Fruit fly (Drosophila melanogaster) whole organism, adult: ENCODE data around the gene Nep1.

Source experiments
- CG12768 ChIP-seq: fragments of 200-800 bp; sonication (Bioruptor generic); optimal IDR thresholded peaks from 2 replicates; lab custom pipeline; 2017; ENCODE audit warnings: missing biosample characterization, missing genetic modification characterization, mild to moderate bottlenecking, moderate library complexity, missing genetic modification reagents
- CG1620 ChIP-seq: fragments of 200-800 bp; sonication (Bioruptor generic); optimal IDR thresholded peaks from 2 replicates; lab custom pipeline; 2016; ENCODE audit warnings: missing biosample characterization, missing genetic modification characterization
- CG33017 ChIP-seq: fragments of 200-800 bp; sonication (Bioruptor generic); optimal IDR thresholded peaks from 2 replicates; lab custom pipeline; 2018; ENCODE audit warnings: missing biosample characterization, mild to moderate bottlenecking, missing genetic modification characterization, moderate library complexity
- CG5204 ChIP-seq: fragments of 200-800 bp; sonication (Bioruptor generic); optimal IDR thresholded peaks from 2 replicates; lab custom pipeline; 2016; ENCODE audit warnings: missing biosample characterization, missing genetic modification characterization
- CG7045 ChIP-seq: fragments of 200-800 bp; sonication (Bioruptor generic); optimal IDR thresholded peaks from 2 replicates; lab custom pipeline; 2017; ENCODE audit warnings: missing biosample characterization, mild to moderate bottlenecking, missing genetic modification characterization
- CG7101 ChIP-seq: fragments of 200-800 bp; sonication (Bioruptor generic); optimal IDR thresholded peaks from 2 replicates; lab custom pipeline; 2018; ENCODE audit warnings: missing biosample characterization, mild to moderate bottlenecking, missing genetic modification characterization, moderate library complexity
- Crg-1 ChIP-seq: fragments of 200-800 bp; sonication (Bioruptor generic); optimal IDR thresholded peaks from 2 replicates; lab custom pipeline; 2016; ENCODE audit warnings: missing biosample characterization, missing genetic modification characterization
- Hr96 ChIP-seq: fragments of 200-800 bp; sonication (Bioruptor generic); optimal IDR thresholded peaks from 2 replicates; lab custom pipeline; 2016; ENCODE audit warnings: missing biosample characterization, missing genetic modification characterization
- Mnt ChIP-seq: fragments of 200-800 bp; sonication (Bioruptor generic); optimal IDR thresholded peaks from 2 replicates; lab custom pipeline; 2016; ENCODE audit warnings: missing biosample characterization, mild to moderate bottlenecking, missing genetic modification characterization
- bab1 ChIP-seq: fragments of 200-800 bp; sonication (Bioruptor generic); optimal IDR thresholded peaks from 3 replicates; lab custom pipeline; 2019; ENCODE audit warnings: missing biosample characterization, mild to moderate bottlenecking, missing genetic modification characterization, moderate library complexity
- cic ChIP-seq: fragments of 200-800 bp; sonication (Bioruptor generic); optimal IDR thresholded peaks from 2 replicates; lab custom pipeline; 2017; ENCODE audit warnings: missing biosample characterization, mild to moderate bottlenecking, missing genetic modification characterization, moderate library complexity
- cnc ChIP-seq, 2 experiments: fragments of >200 bp; optimal IDR thresholded peaks; 2 replicates each; lab custom pipeline; 2017
- ovo ChIP-seq: fragments of 200-800 bp; sonication (Bioruptor generic); optimal IDR thresholded peaks from 2 replicates; lab custom pipeline; 2016; ENCODE audit warnings: missing biosample characterization, missing genetic modification characterization
- pad ChIP-seq: fragments of 200-800 bp; sonication (Bioruptor generic); optimal IDR thresholded peaks from 3 replicates; lab custom pipeline; 2017; ENCODE audit warnings: missing biosample characterization, missing genetic modification characterization, mild to moderate bottlenecking, moderate library complexity, missing genetic modification reagents
- toe ChIP-seq: fragments of 200-800 bp; sonication (Bioruptor generic); optimal IDR thresholded peaks from 2 replicates; lab custom pipeline; 2016; ENCODE audit warnings: missing biosample characterization, missing genetic modification characterization

Gene Nep1

DNA sequence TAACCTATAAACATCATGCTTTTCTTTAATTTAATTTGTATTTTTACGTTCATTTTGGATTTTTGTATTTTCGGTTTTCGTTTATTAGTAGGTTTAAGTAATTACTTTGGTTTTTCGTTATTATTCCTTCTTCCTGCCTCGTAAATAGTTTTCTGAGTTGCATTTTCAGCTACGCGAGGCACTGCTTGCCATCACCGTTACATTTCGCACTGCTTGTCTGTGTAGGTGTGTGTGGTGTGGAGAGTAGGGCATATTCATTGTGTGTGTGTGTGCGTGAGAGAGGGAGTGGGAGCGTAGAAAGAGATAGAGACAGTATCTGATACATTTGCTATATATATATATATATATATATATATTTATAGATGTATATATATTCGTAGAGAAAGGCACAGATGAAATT is 13.7 kb downstream of the Nep1 start:
- TF ChIP-seq cic (GFP tag; lab: Kevin White, UChicago) (no peak), ovo (GFP tag; lab: Kevin White, UChicago) (no peak), Mnt (GFP tag; lab: Kevin White, UChicago) (no peak)

DNA sequence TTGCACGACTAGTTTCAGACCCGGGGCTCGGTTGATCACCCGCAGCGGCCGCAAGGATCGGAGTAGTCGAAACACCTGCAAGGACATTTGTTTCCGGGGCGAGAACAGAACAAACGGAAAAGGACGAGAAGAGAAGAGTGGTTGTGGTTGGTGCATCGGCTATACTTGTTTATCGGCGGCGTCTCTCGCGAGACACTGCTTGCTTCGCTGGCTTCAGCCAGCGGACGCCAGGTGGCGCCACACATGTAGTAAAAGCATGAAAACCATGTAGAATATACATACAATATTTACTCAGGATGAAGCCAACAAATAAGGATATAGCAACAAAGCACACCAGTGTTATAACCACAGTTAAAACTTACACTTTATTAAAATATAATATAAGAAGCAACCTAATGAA is 18.9 kb downstream of the Nep1 start:
- peak; percentile 10 for TF ChIP-seq Hr96
- TF ChIP-seq CG7101 (tag; lab: Kevin White, UChicago): no peak

DNA sequence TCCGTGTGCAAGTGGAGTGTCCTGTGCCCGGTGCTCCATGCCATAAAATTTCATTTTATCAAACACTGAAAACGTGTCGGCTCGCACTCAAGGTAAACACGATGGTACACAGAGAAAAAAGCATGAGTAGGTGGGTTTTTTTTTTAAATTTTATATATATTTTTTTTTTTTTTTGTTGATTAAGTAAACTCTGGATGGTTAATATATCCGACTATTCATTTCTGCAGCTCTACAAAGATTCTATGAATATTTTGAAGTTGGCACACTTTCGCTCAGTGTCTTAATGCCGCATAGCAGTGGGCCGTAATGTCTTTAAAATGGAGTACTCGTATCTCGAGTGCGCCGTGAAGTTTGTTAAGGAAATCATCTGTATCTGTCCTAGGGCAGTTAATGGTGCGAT is 60.9 kb downstream of the Nep1 start:
- TF ChIP-seq CG12768 (GFP tag; lab: Kevin White, UChicago): no peak
- no peak for TF ChIP-seq pad
- TF ChIP-seq bab1 (GFP tag; lab: Kevin White, UChicago): no peak
- no peak for TF ChIP-seq cnc (optimal IDR thresholded peaks at IDR 0.05; lab: Kevin White, UChicago)
- no peak for TF ChIP-seq CG5204
- no peak for TF ChIP-seq Crg-1 (GFP tag; lab: Kevin White, UChicago)
- no peak for TF ChIP-seq toe
- TF ChIP-seq CG7101 (tag; lab: Kevin White, UChicago): no peak
- no peak for TF ChIP-seq ovo (GFP tag; lab: Kevin White, UChicago)
- TF ChIP-seq CG7045 (GFP tag; lab: Kevin White, UChicago): no peak
- no peak for TF ChIP-seq CG1620
- no peak for TF ChIP-seq CG33017 (tag; lab: Kevin White, UChicago)
- TF ChIP-seq Hr96: no peak
